ENCODE assay signal across 1 fruit fly cellular context in the genomic region with DNA sequence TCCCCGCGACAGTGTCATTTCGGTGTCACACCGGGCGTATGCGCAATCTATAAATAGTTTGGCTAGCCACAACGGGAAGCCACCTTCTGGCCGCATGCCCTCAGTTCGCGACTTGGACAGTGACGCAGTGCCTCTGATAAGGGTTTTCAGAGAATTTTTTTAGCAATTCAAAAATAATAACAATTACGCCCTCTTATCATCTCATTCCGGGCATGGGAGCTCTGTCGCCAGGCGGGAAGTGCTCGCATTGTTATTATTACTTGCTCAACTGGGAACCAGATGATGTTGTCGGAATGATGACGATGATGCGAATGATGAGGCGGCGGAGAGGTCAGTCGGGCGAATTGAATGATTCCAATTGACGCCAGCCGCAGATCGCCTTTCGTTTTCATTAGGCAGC.
A peak's percentile ranks its signal among the peaks of the same experiment; 100 is the strongest.
TF ChIP-seq lines count a peak whose summit lies in the region.

No protein-coding gene starts in this region.

TF ChIP-seq in whole organism, embryonic, 481 proteins besides CTCF, POLR2A, EP300 and RAD21 (continued from another document):
- TF ChIP-seq gfzf (GFP tag; optimal IDR thresholded peaks at IDR 0.05; lab: Kevin White, UChicago) (no peak), CG18764 (GFP tag; optimal IDR thresholded peaks at IDR 0.05; lab: Kevin White, UChicago) (no peak), CG17385 (GFP tag; optimal IDR thresholded peaks at IDR 0.05; lab: Kevin White, UChicago) (no peak), CG7839 (tag; optimal IDR thresholded peaks at IDR 0.05; lab: Kevin White, UChicago) (no peak), HmgZ (tag; optimal IDR thresholded peaks at IDR 0.05; lab: Kevin White, UChicago) (no peak), CG11398 (GFP tag; optimal IDR thresholded peaks at IDR 0.05; lab: Kevin White, UChicago) (no peak), CG4404 (GFP tag; IDR thresholded peaks at IDR 0.05; lab: Robert Waterston, UW) (no peak), Six4 (GFP tag; optimal IDR thresholded peaks at IDR 0.05; lab: Kevin White, UChicago) (no peak), NfI (GFP tag; optimal IDR thresholded peaks at IDR 0.05; lab: Kevin White, UChicago) (no peak), Sry-δ (GFP tag; optimal IDR thresholded peaks at IDR 0.05; lab: Kevin White, UChicago) (no peak), sug (tag; optimal IDR thresholded peaks at IDR 0.05; lab: Kevin White, UChicago) (peak; percentile 70)
